Worm (Caenorhabditis elegans) whole organism, early embryonic: ENCODE measurements around the gene mrpl-45.

Experiments
- B0310.2 ChIP-seq: sonication (generic microtip); optimal IDR thresholded peaks from 2 replicates; lab custom pipeline; 2016; ENCODE audit warnings: mild to moderate bottlenecking, missing genetic modification characterization, missing compliant biosample characterization
- F13C5.2 ChIP-seq: sonication (generic microtip); optimal IDR thresholded peaks from 2 replicates; lab custom pipeline; 2017; ENCODE audit warnings: mild to moderate bottlenecking, missing genetic modification characterization, inconsistent platforms, missing compliant biosample characterization
- aly-1 ChIP-seq: sonication (generic microtip); optimal IDR thresholded peaks from 2 replicates; lab custom pipeline; 2016; ENCODE audit warnings: missing genetic modification characterization, missing compliant biosample characterization
- ama-1 ChIP-seq: fragments of 150-350 bp; optimal IDR thresholded peaks from 2 replicates; lab custom pipeline; 2014
- ceh-13 ChIP-seq: fragments of 200-800 bp; sonication (Bioruptor generic); optimal IDR thresholded peaks from 2 replicates; lab custom pipeline; 2018; ENCODE audit warnings: mild to moderate bottlenecking, missing genetic modification characterization, missing compliant biosample characterization
- ceh-36 ChIP-seq: sonication (generic microtip); optimal IDR thresholded peaks from 2 replicates; lab custom pipeline; 2016; ENCODE audit warnings: missing genetic modification characterization, inconsistent platforms, missing compliant biosample characterization
- ets-7 ChIP-seq: sonication (generic microtip); optimal IDR thresholded peaks from 2 replicates; lab custom pipeline; 2016; ENCODE audit warnings: missing genotype, missing genetic modification characterization, missing compliant biosample characterization
- flt-1 ChIP-seq: fragments of 200-800 bp; sonication (Bioruptor generic); IDR thresholded peaks from 2 replicates; pipeline ENCODE4 v1.3.6; 2022; ENCODE audit warnings: missing genetic modification characterization, missing compliant biosample characterization
- hmbx-1 ChIP-seq: sonication (generic microtip); optimal IDR thresholded peaks from 2 replicates; lab custom pipeline; 2016; ENCODE audit warnings: mild to moderate bottlenecking, missing genetic modification characterization, missing compliant biosample characterization
- hmg-4 ChIP-seq: fragments of 200-800 bp; sonication (Bioruptor generic); optimal IDR thresholded peaks from 2 replicates; lab custom pipeline; 2018; ENCODE audit warnings: mild to moderate bottlenecking, missing genetic modification characterization, missing compliant biosample characterization
- hnd-1 ChIP-seq: sonication (generic microtip); optimal IDR thresholded peaks from 2 replicates; lab custom pipeline; 2016; ENCODE audit warnings: missing genetic modification characterization, missing compliant biosample characterization
- pes-1 ChIP-seq: fragments of 200-800 bp; sonication (Bioruptor generic); IDR thresholded peaks from 2 replicates; pipeline ENCODE4 v1.3.6; 2022; ENCODE audit warnings: missing genetic modification reagents, missing genetic modification characterization, missing compliant biosample characterization
- scrt-1 ChIP-seq: fragments of 200-800 bp; sonication (Bioruptor generic); IDR thresholded peaks from 2 replicates; pipeline ENCODE4 v1.3.6; 2022; ENCODE audit warnings: missing genetic modification characterization, missing compliant biosample characterization
- sea-1 ChIP-seq: fragments of 200-800 bp; sonication (Bioruptor generic); conservative IDR thresholded peaks from 2 replicates; pipeline ENCODE4 v1.3.6; 2022; ENCODE audit warnings: missing genetic modification characterization, missing compliant biosample characterization
- tbx-11 ChIP-seq: fragments of 200-800 bp; sonication (Bioruptor generic); IDR thresholded peaks from 2 replicates; pipeline ENCODE4 v1.3.6; 2022; ENCODE audit warnings: missing genetic modification characterization, missing compliant biosample characterization
- tbx-37 ChIP-seq: fragments of 200-800 bp; sonication (Bioruptor generic); conservative IDR thresholded peaks from 2 replicates; pipeline ENCODE4 v1.3.6; 2022; ENCODE audit warnings: missing genetic modification reagents, missing genetic modification characterization, missing compliant biosample characterization
- tra-4 ChIP-seq: sonication (generic microtip); optimal IDR thresholded peaks from 2 replicates; lab custom pipeline; 2017; ENCODE audit warnings: missing genetic modification characterization, missing compliant biosample characterization

The mrpl-45 gene

DNA sequence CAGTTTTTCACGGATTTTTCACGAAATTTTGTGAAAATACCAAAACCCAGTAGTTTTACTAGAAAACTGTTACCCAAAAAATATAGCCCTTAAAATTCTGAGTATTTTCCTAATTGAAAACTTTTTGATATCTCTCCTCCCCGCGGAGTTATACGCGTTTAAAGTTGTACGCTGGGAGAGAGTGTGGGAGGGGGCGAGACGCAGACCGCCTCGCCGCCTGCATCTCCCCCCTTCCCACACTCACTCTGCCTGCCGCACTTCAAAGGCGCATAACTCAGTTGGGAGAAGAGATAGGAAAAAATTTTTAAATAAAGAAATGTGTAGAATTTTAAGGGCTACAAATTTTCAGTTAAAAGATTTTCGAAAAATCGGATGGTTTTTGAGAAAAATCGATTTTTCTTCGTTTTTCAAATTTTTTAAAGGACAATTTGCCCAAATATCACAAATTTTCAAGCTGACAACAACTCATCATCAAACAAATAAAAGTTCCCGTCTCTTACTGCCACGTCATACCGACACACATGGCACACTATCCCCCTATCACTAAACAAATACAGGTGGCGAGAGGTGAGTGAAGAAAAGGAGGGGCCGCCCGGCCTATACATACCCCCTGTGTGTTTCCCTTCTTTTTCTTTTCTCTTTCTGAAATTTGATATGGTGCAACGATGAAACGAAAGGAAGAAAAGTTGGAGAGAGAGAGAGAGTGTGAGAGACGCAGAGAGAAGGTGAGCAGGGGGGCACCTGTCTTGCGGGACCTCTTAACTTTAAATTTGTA, 21.7 kb upstream of the mrpl-45 start:
- TF ChIP-seq ets-7 = no peak
- TF ChIP-seq ceh-13 (GFP tag; lab: Kevin White, UChicago) = no peak
- no peak for TF ChIP-seq hmbx-1 (tag; lab: Kevin White, UChicago)
- TF ChIP-seq hmg-4 (GFP tag; lab: Kevin White, UChicago) = no peak
- TF ChIP-seq scrt-1 (GFP tag; lab: Robert Waterston, UW) = no peak
- TF ChIP-seq hnd-1 (tag; lab: Kevin White, UChicago) = no peak
- no peak for TF ChIP-seq ceh-36
- TF ChIP-seq flt-1 (GFP tag; lab: Robert Waterston, UW) = no peak
- no peak for TF ChIP-seq B0310.2 (tag; lab: Kevin White, UChicago)

DNA sequence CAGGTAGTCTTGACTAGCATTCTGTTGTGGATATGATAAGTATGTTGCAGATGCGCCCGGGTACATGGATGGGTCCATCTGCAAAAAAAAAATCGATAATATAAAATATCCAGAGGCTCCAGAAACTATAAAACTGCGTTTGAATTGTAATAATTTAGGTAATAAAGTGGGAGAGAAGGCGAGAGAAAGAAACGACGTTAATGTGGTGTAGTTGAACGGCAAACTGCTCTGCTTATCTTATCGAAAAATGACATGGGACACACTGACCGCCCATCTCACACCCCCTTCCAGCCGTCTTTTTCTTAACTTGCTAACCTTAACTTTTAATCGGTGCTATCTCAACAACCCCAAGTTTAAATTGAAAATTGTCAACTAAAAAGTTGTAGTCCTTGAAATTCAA, 20.2 kb upstream of the mrpl-45 start:
- TF ChIP-seq scrt-1 (GFP tag; lab: Robert Waterston, UW) = no peak
- TF ChIP-seq sea-1 (GFP tag; lab: Robert Waterston, UW) = no peak
- no peak for TF ChIP-seq ceh-13 (GFP tag; lab: Kevin White, UChicago)
- no peak for TF ChIP-seq pes-1 (GFP tag; lab: Robert Waterston, UW)
- TF ChIP-seq hmbx-1 (tag; lab: Kevin White, UChicago) = no peak
- TF ChIP-seq hnd-1 (tag; lab: Kevin White, UChicago) = no peak
- no peak for TF ChIP-seq ceh-36

DNA sequence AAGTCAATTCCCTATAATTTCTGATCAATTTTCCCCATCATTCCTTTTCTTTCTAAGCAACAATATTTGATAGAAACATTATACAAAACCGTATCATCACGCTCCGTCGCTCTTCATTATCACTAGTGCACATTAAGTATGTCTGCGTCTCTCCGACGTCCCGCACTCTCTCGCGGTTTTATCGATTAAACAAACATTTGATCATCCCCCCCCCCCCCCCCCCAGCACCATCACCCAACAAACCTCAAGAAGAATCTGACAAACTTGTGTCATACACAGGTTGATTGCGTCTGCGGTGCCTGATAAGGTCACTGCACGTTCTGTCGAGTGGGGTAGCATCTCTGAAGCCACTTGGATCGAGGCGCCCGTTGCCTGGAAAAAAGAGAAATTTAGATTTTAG, 18.2 kb upstream of the mrpl-45 start:
- TF ChIP-seq B0310.2 (tag; lab: Kevin White, UChicago) (no peak), tra-4 (tag; lab: Kevin White, UChicago) (no peak), tbx-37 (GFP tag; lab: Robert Waterston, UW) (no peak), ets-7 (no peak), hmbx-1 (tag; lab: Kevin White, UChicago) (no peak), F13C5.2 (no peak), flt-1 (GFP tag; lab: Robert Waterston, UW) (no peak), tbx-11 (GFP tag; lab: Robert Waterston, UW) (no peak), ceh-13 (GFP tag; lab: Kevin White, UChicago) (no peak), scrt-1 (GFP tag; lab: Robert Waterston, UW) (no peak), aly-1 (tag; lab: Kevin White, UChicago) (no peak), pes-1 (GFP tag; lab: Robert Waterston, UW) (no peak), sea-1 (GFP tag; lab: Robert Waterston, UW) (no peak), hnd-1 (tag; lab: Kevin White, UChicago) (no peak), ceh-36 (no peak)

DNA sequence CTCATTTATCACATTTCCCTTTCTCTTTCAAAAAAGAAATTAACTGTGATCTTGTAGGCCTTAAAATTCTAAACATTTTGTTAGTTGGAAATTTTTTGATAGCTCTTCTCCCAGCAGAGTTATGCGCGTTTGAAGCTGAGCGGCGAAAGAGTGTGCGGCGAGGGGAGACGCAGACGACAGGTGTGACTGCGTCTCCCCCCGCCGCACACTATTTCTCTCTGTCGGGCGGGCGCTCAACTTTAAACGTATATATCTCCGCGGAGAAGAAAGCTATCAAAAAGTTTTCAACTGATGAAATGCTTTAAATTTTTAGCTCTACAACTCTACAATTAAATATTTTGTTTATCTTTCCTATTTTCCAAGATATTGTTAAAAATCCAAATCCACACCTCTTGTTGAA, 17.2 kb upstream of the mrpl-45 start:
- no peak for TF ChIP-seq hmg-4 (GFP tag; lab: Kevin White, UChicago)
- TF ChIP-seq hnd-1 (tag; lab: Kevin White, UChicago) = no peak
- no peak for TF ChIP-seq hmbx-1 (tag; lab: Kevin White, UChicago)
- no peak for TF ChIP-seq ceh-36
- no peak for TF ChIP-seq B0310.2 (tag; lab: Kevin White, UChicago)
- TF ChIP-seq pes-1 (GFP tag; lab: Robert Waterston, UW) = no peak
- TF ChIP-seq aly-1 (tag; lab: Kevin White, UChicago) = no peak
- no peak for TF ChIP-seq ets-7
- no peak for TF ChIP-seq tbx-11 (GFP tag; lab: Robert Waterston, UW)
- TF ChIP-seq ama-1 (lab: Kevin White, UChicago) = no peak
- no peak for TF ChIP-seq sea-1 (GFP tag; lab: Robert Waterston, UW)
- no peak for TF ChIP-seq tra-4 (tag; lab: Kevin White, UChicago)
- TF ChIP-seq scrt-1 (GFP tag; lab: Robert Waterston, UW) = no peak
- TF ChIP-seq F13C5.2 = no peak
- TF ChIP-seq tbx-37 (GFP tag; lab: Robert Waterston, UW) = no peak
- no peak for TF ChIP-seq ceh-13 (GFP tag; lab: Kevin White, UChicago)
- TF ChIP-seq flt-1 (GFP tag; lab: Robert Waterston, UW) = no peak

DNA sequence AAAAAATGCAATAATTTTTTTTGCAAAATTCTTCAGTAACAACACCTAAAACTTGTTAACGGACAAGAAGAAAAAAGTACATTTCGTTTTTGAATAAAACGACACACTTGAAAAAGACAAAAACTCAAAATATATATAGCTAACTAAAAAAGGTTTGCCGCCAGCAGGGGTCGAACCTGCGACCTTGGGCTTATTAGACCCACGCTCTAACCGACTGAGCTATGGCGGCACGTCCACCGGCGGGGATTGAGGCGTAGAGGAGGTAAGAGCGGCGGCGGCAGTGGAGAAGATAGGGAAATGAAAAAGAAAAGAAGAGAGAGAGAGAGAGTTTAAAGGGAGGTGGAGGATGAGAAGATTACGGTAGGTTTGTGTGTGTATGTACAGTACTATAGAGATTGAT, 16.4 kb upstream of the mrpl-45 start:
- TF ChIP-seq tbx-37 (GFP tag; lab: Robert Waterston, UW) (peak; percentile 40), ama-1 (lab: Kevin White, UChicago) (no peak), ceh-36 (peak; percentile 76), flt-1 (GFP tag; lab: Robert Waterston, UW) (peak; percentile 77), tra-4 (tag; lab: Kevin White, UChicago) (no peak), tbx-11 (GFP tag; lab: Robert Waterston, UW) (peak; percentile 73), hmbx-1 (tag; lab: Kevin White, UChicago) (no peak), F13C5.2 (peak; percentile 58), aly-1 (tag; lab: Kevin White, UChicago) (peak; percentile 73), sea-1 (GFP tag; lab: Robert Waterston, UW) (0 out of 2 replicates have a peak, but pooled peaks have one; percentile 64), ceh-13 (GFP tag; lab: Kevin White, UChicago) (peak; percentile 31), hnd-1 (tag; lab: Kevin White, UChicago) (peak; percentile 0), B0310.2 (tag; lab: Kevin White, UChicago) (peak; percentile 57), pes-1 (GFP tag; lab: Robert Waterston, UW) (peak; percentile 83), scrt-1 (GFP tag; lab: Robert Waterston, UW) (peak; percentile 77), hmg-4 (GFP tag; lab: Kevin White, UChicago) (peak; percentile 12), ets-7 (no peak)

DNA sequence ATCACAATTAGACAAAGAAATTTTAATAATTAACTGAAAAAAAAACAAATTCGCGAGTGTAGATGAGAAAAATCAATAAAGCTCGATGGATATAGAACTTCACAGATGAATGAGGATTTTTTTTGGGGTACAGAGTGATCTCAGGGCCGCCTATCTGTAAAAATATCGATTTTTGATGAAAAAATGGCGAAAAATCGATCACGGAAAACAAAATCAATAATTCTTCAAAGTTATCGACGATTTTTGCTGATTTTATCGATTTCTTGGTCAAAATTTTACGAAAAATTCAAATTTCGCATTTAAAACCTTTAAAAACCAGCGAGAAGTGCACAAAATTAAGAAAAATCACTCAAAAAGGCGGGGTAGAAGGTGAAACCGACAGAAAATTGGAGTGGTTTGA, 14.3 kb upstream of the mrpl-45 start:
- TF ChIP-seq F13C5.2 = no peak
- no peak for TF ChIP-seq aly-1 (tag; lab: Kevin White, UChicago)
- no peak for TF ChIP-seq ets-7
- TF ChIP-seq hmbx-1 (tag; lab: Kevin White, UChicago) = no peak
- TF ChIP-seq sea-1 (GFP tag; lab: Robert Waterston, UW) = no peak
- TF ChIP-seq tra-4 (tag; lab: Kevin White, UChicago) = no peak
- no peak for TF ChIP-seq ceh-36
- no peak for TF ChIP-seq pes-1 (GFP tag; lab: Robert Waterston, UW)

DNA sequence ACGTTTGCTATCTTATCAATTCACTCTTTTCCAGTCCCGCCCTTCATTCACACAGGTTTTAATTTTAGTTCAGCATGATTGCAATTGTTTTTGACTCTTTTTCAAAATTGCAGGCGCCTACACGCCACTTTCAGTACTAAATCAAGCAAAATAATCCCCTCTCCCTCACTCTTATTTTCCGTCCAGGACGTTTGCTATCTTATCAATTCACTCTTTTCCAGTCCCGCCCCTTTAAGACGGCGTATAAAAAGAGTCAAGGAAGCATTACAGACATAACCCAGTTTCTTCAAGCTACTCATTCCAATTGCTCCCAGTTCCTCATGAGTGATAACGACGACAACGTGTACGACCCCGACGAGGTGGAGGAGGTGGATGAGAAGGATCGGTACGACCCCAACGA, 12.9 kb upstream of the mrpl-45 start, which contains the start of gene Y119D3B.21:
TSS of gene Y119D3B.21 (plus strand) at position 321 of the 400 bp plus-strand sequence.
- TF ChIP-seq tra-4 (tag; lab: Kevin White, UChicago) (no peak), B0310.2 (tag; lab: Kevin White, UChicago) (no peak), ceh-36 (no peak), ets-7 (no peak), tbx-11 (GFP tag; lab: Robert Waterston, UW) (no peak), ama-1 (lab: Kevin White, UChicago) (no peak), hmg-4 (GFP tag; lab: Kevin White, UChicago) (no peak), scrt-1 (GFP tag; lab: Robert Waterston, UW) (no peak), aly-1 (tag; lab: Kevin White, UChicago) (no peak), F13C5.2 (no peak), hmbx-1 (tag; lab: Kevin White, UChicago) (no peak), sea-1 (GFP tag; lab: Robert Waterston, UW) (no peak), flt-1 (GFP tag; lab: Robert Waterston, UW) (no peak), tbx-37 (GFP tag; lab: Robert Waterston, UW) (no peak), hnd-1 (tag; lab: Kevin White, UChicago) (no peak)
